Worm (Caenorhabditis elegans) whole organism, L3 larva: ENCODE data around the gene ddb-1.

Experiments used
- ZK546.5 ChIP-seq: sonication (generic microtip); optimal IDR thresholded peaks from 2 replicates; lab custom pipeline; 2017; ENCODE audit warnings: missing biosample characterization, missing genetic modification characterization
- aly-2 ChIP-seq: fragments of 150-350 bp; optimal IDR thresholded peaks from 2 replicates; lab custom pipeline; 2014; ENCODE audit warnings: missing biosample characterization, missing genetic modification characterization
- ama-1 ChIP-seq: fragments of 150-350 bp; optimal IDR thresholded peaks from 2 replicates; lab custom pipeline; 2018
- ceh-16 ChIP-seq: sonication (generic microtip); optimal IDR thresholded peaks from 2 replicates; lab custom pipeline; 2017; ENCODE audit warnings: missing biosample characterization, missing genetic modification characterization
- ceh-28 ChIP-seq: fragments of 150-350 bp; optimal IDR thresholded peaks from 2 replicates; lab custom pipeline; 2014; ENCODE audit warnings: missing biosample characterization, missing genetic modification reagents, missing genetic modification characterization
- ceh-82 ChIP-seq: fragments of 150-350 bp; optimal IDR thresholded peaks from 2 replicates; lab custom pipeline; 2014; ENCODE audit warnings: missing biosample characterization, missing genetic modification characterization
- ceh-9 ChIP-seq: sonication (generic microtip); optimal IDR thresholded peaks from 2 replicates; lab custom pipeline; 2018; ENCODE audit warnings: missing biosample characterization, missing genetic modification characterization
- egl-27 ChIP-seq: sonication (generic microtip); optimal IDR thresholded peaks from 4 replicates; lab custom pipeline; 2017; ENCODE audit warnings: missing biosample characterization, missing genetic modification reagents, missing genetic modification characterization
- elt-2 ChIP-seq: sonication (generic microtip); optimal IDR thresholded peaks from 2 replicates; lab custom pipeline; 2016; ENCODE audit warnings: missing genetic modification reagents, mild to moderate bottlenecking, missing genetic modification characterization, missing compliant biosample characterization
- elt-3 ChIP-seq, 3 experiments: fragments of 150-350 bp in 1 of 3; sonication (generic microtip) in 2 of 3; optimal IDR thresholded peaks; 2 replicates in 2 of 3; 4 replicates in 1 of 3; lab custom pipeline; 2014 to 2017; ENCODE audit warnings: missing biosample characterization in 3 of 3, missing genetic modification characterization in 3 of 3
- eor-1 ChIP-seq, 2 experiments: fragments of 150-350 bp; optimal IDR thresholded peaks; 2 replicates each; lab custom pipeline; 2014 to 2018; ENCODE audit warnings: missing biosample characterization in 2 of 2, missing genetic modification characterization in 2 of 2
- fkh-10 ChIP-seq: sonication (generic microtip); optimal IDR thresholded peaks from 2 replicates; lab custom pipeline; 2017; ENCODE audit warnings: missing biosample characterization, missing genetic modification reagents, missing genetic modification characterization
- fkh-2 ChIP-seq: fragments of 150-350 bp; optimal IDR thresholded peaks from 2 replicates; lab custom pipeline; 2014; ENCODE audit warnings: missing biosample characterization, missing genetic modification reagents, missing genetic modification characterization
- fos-1 ChIP-seq: fragments of 150-350 bp; optimal IDR thresholded peaks from 2 replicates; lab custom pipeline; 2014; ENCODE audit warnings: missing biosample characterization, missing genetic modification characterization
- lin-15B ChIP-seq: fragments of 150-350 bp; optimal IDR thresholded peaks from 2 replicates; lab custom pipeline; 2014; ENCODE audit warnings: missing biosample characterization, missing genetic modification characterization
- lin-39 ChIP-seq: fragments of 150-350 bp; optimal IDR thresholded peaks from 2 replicates; lab custom pipeline; 2018; ENCODE audit warnings: missing biosample characterization, missing genetic modification reagents, missing genetic modification characterization
- lsy-12 ChIP-seq: sonication (generic microtip); optimal IDR thresholded peaks from 2 replicates; lab custom pipeline; 2016; ENCODE audit warnings: mild to moderate bottlenecking, missing genetic modification characterization, missing compliant biosample characterization
- mdl-1 ChIP-seq: fragments of 150-350 bp; optimal IDR thresholded peaks from 2 replicates; lab custom pipeline; 2014; ENCODE audit warnings: missing biosample characterization, missing genetic modification characterization
- mml-1 ChIP-seq: fragments of 150-350 bp; sonication (generic microtip); optimal IDR thresholded peaks from 3 replicates; lab custom pipeline; 2014; ENCODE audit warnings: missing biosample characterization, missing genetic modification characterization
- nfya-1 ChIP-seq: sonication (generic microtip); optimal IDR thresholded peaks from 2 replicates; lab custom pipeline; 2017; ENCODE audit warnings: missing genetic modification characterization, mild to moderate bottlenecking, missing compliant biosample characterization, antibody characterized with exemption, moderate library complexity; ENCODE audit not compliant: insufficient read depth
- nhr-12 ChIP-seq: fragments of 150-350 bp; optimal IDR thresholded peaks from 2 replicates; lab custom pipeline; 2014; ENCODE audit warnings: missing biosample characterization, missing genetic modification characterization
- nhr-23 ChIP-seq: fragments of 150-350 bp; optimal IDR thresholded peaks from 2 replicates; lab custom pipeline; 2014; ENCODE audit warnings: missing biosample characterization, missing genetic modification reagents, missing genetic modification characterization
- nhr-237 ChIP-seq: fragments of 150-350 bp; optimal IDR thresholded peaks from 2 replicates; lab custom pipeline; 2014; ENCODE audit warnings: missing biosample characterization, missing genetic modification characterization
- nhr-25 ChIP-seq: sonication (generic microtip); optimal IDR thresholded peaks from 2 replicates; lab custom pipeline; 2017; ENCODE audit warnings: missing biosample characterization, missing genetic modification characterization
- nhr-28 ChIP-seq: fragments of 150-350 bp; optimal IDR thresholded peaks from 2 replicates; lab custom pipeline; 2014; ENCODE audit warnings: missing biosample characterization, missing genetic modification characterization
- nhr-43 ChIP-seq: sonication (generic microtip); optimal IDR thresholded peaks from 2 replicates; lab custom pipeline; 2016; ENCODE audit warnings: mild to moderate bottlenecking, missing genetic modification characterization, missing compliant biosample characterization; ENCODE audit not compliant: poor library complexity, severe bottlenecking
- nhr-76 ChIP-seq: fragments of 150-350 bp; sonication (generic microtip); optimal IDR thresholded peaks from 5 replicates; lab custom pipeline; 2014; ENCODE audit warnings: missing biosample characterization, missing genetic modification characterization
- nhr-77 ChIP-seq: fragments of 150-350 bp; optimal IDR thresholded peaks from 2 replicates; lab custom pipeline; 2014; ENCODE audit warnings: missing biosample characterization, missing genetic modification characterization
- pha-4 ChIP-seq: fragments of 150-350 bp; optimal IDR thresholded peaks from 2 replicates; lab custom pipeline; 2014; ENCODE audit warnings: missing biosample characterization, missing genetic modification reagents, missing genetic modification characterization
- sea-2 ChIP-seq: fragments of 150-350 bp; sonication (generic microtip); optimal IDR thresholded peaks from 4 replicates; lab custom pipeline; 2014; ENCODE audit warnings: missing biosample characterization, missing genetic modification reagents, missing genetic modification characterization
- skn-1 ChIP-seq: fragments of 150-350 bp; optimal IDR thresholded peaks from 2 replicates; lab custom pipeline; 2014; ENCODE audit warnings: missing biosample characterization, missing genetic modification characterization
- snpc-4 ChIP-seq: fragments of 150-350 bp; optimal IDR thresholded peaks from 2 replicates; lab custom pipeline; 2014; ENCODE audit warnings: missing biosample characterization, missing genetic modification characterization
- tbx-2 ChIP-seq: sonication (generic microtip); optimal IDR thresholded peaks from 2 replicates; lab custom pipeline; 2016; ENCODE audit warnings: mild to moderate bottlenecking, missing genetic modification characterization, missing compliant biosample characterization
- zag-1 ChIP-seq: fragments of 150-350 bp; optimal IDR thresholded peaks from 2 replicates; lab custom pipeline; 2014; ENCODE audit warnings: missing biosample characterization, missing genetic modification characterization
- ztf-4 ChIP-seq: fragments of 150-350 bp; optimal IDR thresholded peaks from 2 replicates; lab custom pipeline; 2014; ENCODE audit warnings: missing biosample characterization, missing genetic modification characterization

ddb-1 gene

ce11 chrIV:12162732-12163131 lies 41.8 kb upstream of the ddb-1 start:
- TF ChIP-seq elt-2 (tag; lab: Kevin White, UChicago) (no peak), lin-39 (tag; lab: Kevin White, UChicago) (no peak), aly-2 (tag; lab: Kevin White, UChicago) (no peak), ZK546.5 (no peak), zag-1 (tag; lab: Kevin White, UChicago) (no peak), nhr-237 (tag; lab: Kevin White, UChicago) (no peak), elt-3 (tag; optimal IDR thresholded peaks at IDR 0.05; lab: Kevin White, UChicago) (no peak), fos-1 (tag; lab: Kevin White, UChicago) (no peak), nhr-76 (no peak), nfya-1 (tag; lab: Kevin White, UChicago) (no peak), lsy-12 (tag; lab: Kevin White, UChicago) (no peak), mdl-1 (tag; lab: Kevin White, UChicago) (no peak), ceh-9 (tag; lab: Kevin White, UChicago) (no peak), ceh-28 (tag; lab: Kevin White, UChicago) (no peak), mml-1 (tag; lab: Kevin White, UChicago) (no peak), ztf-4 (tag; lab: Kevin White, UChicago) (no peak), fkh-2 (tag; lab: Kevin White, UChicago) (no peak), nhr-43 (no peak), nhr-12 (tag; lab: Kevin White, UChicago) (no peak), tbx-2 (tag; lab: Kevin White, UChicago) (no peak)

ce11 chrIV:12160421-12160820 lies 39.5 kb upstream of the ddb-1 start:
- TF ChIP-seq ceh-9 (tag; lab: Kevin White, UChicago) (no peak), sea-2 (no peak), skn-1 (tag; lab: Kevin White, UChicago) (no peak), nhr-28 (tag; lab: Kevin White, UChicago) (no peak), fos-1 (tag; lab: Kevin White, UChicago) (no peak), ceh-82 (tag; lab: Kevin White, UChicago) (no peak), lin-15B (tag; lab: Kevin White, UChicago) (no peak), ceh-16 (tag; lab: Kevin White, UChicago) (no peak), snpc-4 (tag; lab: Kevin White, UChicago) (no peak), nhr-12 (tag; lab: Kevin White, UChicago) (no peak), egl-27 (tag; lab: Kevin White, UChicago) (no peak)
- TF ChIP-seq, all 47 proteins: peak for 0

- TF ChIP-seq nhr-23 (tag; lab: Kevin White, UChicago) (no peak), skn-1 (tag; lab: Kevin White, UChicago) (no peak), mml-1 (tag; lab: Kevin White, UChicago) (no peak), nhr-28 (tag; lab: Kevin White, UChicago) (no peak), nhr-12 (tag; lab: Kevin White, UChicago) (no peak), ceh-28 (tag; lab: Kevin White, UChicago) (peak; percentile 34), ceh-82 (tag; lab: Kevin White, UChicago) (no peak), nhr-77 (no peak), pha-4 (tag; lab: Kevin White, UChicago) (no peak), eor-1 (tag; optimal IDR thresholded peaks at IDR 0.05; lab: Kevin White, UChicago) (no peak), ama-1 (lab: Kevin White, UChicago) (no peak), zag-1 (tag; lab: Kevin White, UChicago) (no peak), nhr-25 (tag; lab: Kevin White, UChicago) (peak; percentile 7), lin-39 (tag; lab: Kevin White, UChicago) (no peak)
- TF ChIP-seq, all 47 proteins: peak for 2
Observed at ce11 chrIV:12157915-12158314, 37.0 kb upstream of the ddb-1 start.

DNA sequence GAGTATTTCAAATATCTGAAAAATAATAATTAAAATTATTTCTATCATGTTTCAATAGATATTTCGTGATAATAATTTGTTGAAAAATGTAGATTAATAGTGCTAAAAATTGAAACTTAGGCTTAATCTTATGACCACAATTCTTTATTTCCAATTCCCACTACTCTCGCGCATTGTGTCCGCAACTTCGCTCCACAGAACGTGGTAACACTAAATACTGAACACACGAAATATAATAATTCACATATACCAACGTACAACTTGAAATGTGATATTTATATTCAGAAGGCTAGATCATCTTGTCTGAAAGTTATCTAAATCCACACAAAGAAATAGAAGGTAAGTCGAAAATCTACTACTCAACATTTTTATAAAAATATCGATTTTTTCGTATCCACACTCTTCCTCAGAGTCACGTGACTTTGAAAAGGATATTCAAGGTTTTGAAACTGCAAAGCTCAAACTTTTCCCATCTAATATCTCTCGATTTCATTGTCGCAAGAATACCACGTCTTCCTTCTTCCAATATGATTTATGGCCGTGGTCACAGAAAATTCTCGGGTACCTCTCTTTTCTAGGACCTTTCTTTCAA lies 35.8 kb upstream of the ddb-1 start, which contains the start of gene eri-12:
Gene eri-12 (plus strand): TSS at position 197 of the 592 bp plus-strand sequence.
- TF ChIP-seq lin-15B (tag; lab: Kevin White, UChicago) (no peak), pha-4 (tag; lab: Kevin White, UChicago) (peak; percentile 0), fkh-10 (no peak)
